Fruit fly (Drosophila melanogaster): ENCODE measurements around the gene CG34282.

Gene CG34282

DNA sequence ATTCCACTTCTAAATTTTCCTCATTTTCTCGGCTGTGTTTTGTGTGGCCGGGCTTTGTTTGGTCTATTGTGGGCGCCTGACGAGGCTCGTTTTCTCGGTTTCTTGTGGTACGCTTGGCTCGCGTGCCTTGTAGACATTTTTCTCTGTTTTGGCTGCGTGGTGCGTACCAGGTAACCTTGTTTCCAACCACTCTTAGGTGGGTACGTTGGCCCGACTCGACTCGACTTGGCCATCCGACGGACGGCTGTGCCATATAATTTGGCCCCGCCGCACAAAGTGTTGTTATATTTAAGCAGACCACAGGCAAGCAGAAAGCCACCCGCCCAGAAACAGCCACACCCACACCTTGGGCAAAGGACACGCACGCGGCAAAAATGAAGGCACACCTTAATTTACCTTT lies 8.5 kb downstream of the CG34282 start:
- TF ChIP-seq Gug (GFP tag; IDR thresholded peaks at IDR 0.05) (no peak), fd85E (GFP tag; optimal IDR thresholded peaks at IDR 0.05) (no peak), CG11294 (GFP tag; IDR thresholded peaks at IDR 0.05) (no peak)

DNA sequence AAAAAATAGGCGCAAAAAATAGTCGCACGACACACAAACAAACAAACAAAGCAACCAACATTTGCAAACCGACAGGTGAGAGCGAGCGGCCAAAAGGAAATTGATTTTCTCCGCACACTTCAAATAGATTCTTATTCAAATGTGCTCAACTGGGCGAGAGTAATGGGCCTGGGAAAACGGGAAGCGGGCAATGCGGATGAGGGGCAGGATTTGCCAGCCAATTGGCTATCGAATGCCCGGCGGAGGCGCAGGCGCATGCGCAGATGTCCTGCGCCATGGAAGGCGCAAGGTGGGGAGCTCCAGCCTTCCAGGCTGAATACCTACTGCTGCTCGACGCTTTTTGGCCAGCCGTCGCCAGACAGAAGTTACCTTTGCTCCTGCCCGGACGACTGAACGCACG lies 10.1 kb downstream of the CG34282 start, which contains the start of the genes ChAT and VAChT:
TSS of gene ChAT (plus strand) at position 352 of the 400 bp plus-strand sequence.
TSS of gene VAChT (plus strand) at position 352 of the 400 bp plus-strand sequence.
- TF ChIP-seq Met (GFP tag; optimal IDR thresholded peaks at IDR 0.05) (no peak), net (GFP tag; optimal IDR thresholded peaks at IDR 0.05) (no peak), Sox14 (GFP tag; optimal IDR thresholded peaks at IDR 0.05) (no peak), fd85E (GFP tag; optimal IDR thresholded peaks at IDR 0.05) (no peak), CG8319 (GFP tag; optimal IDR thresholded peaks at IDR 0.05) (no peak), Smox (GFP tag; optimal IDR thresholded peaks at IDR 0.05) (no peak), Gug (GFP tag; IDR thresholded peaks at IDR 0.05) (no peak), Hr38 (GFP tag; optimal IDR thresholded peaks at IDR 0.05) (no peak), CG10631 (GFP tag; optimal IDR thresholded peaks at IDR 0.05) (no peak), dsx (GFP tag; optimal IDR thresholded peaks at IDR 0.05; ENCODE audit: poor library complexity, severe bottlenecking) (no peak), Ets21C (GFP tag; optimal IDR thresholded peaks at IDR 0.05) (no peak)

DNA sequence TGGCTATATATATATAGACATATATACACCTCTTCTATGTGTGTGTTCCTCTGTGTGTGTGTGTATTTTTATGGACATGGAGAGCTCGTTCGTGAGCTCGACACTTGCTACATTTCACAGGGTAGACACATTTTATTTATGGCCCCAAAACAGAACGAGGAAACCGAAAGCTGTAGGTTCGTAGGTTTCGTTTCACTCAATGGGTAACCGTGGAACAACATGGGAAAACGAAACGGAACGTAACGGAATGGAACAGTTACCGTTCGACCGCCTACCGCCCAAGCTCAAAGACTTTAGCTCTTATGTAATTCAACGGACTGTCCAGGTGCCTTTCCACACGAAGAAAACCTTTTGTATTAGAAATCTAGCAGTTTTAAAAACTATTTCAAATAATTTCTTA lies 11.2 kb downstream of the CG34282 start:
- TF ChIP-seq CG34406 (GFP tag; optimal IDR thresholded peaks at IDR 0.05) (no peak), CG8319 (GFP tag; optimal IDR thresholded peaks at IDR 0.05) (no peak), Eip78C (GFP tag) (no peak), Hr38 (GFP tag; optimal IDR thresholded peaks at IDR 0.05) (no peak), Sox102F (GFP tag; optimal IDR thresholded peaks at IDR 0.05) (no peak), CG6163 (GFP tag; IDR thresholded peaks at IDR 0.05) (no peak), Hr39 (GFP tag; optimal IDR thresholded peaks at IDR 0.05) (no peak), CG6276 (GFP tag; optimal IDR thresholded peaks at IDR 0.05) (no peak), CG11902 (GFP tag; optimal IDR thresholded peaks at IDR 0.05) (no peak), CG11762 (GFP tag; optimal IDR thresholded peaks at IDR 0.05; ENCODE audit: insufficient read depth) (no peak), Blimp-1 (GFP tag; optimal IDR thresholded peaks at IDR 0.05) (no peak), fd85E (GFP tag; optimal IDR thresholded peaks at IDR 0.05) (no peak), pdm3 (GFP tag; optimal IDR thresholded peaks at IDR 0.05) (no peak), Eip93F (GFP tag; optimal IDR thresholded peaks at IDR 0.05) (no peak), lz (GFP tag; optimal IDR thresholded peaks at IDR 0.05) (no peak), CG15336 (GFP tag; IDR thresholded peaks at IDR 0.05) (no peak), CG10669 (GFP tag; optimal IDR thresholded peaks at IDR 0.05) (no peak), CG10631 (GFP tag; optimal IDR thresholded peaks at IDR 0.05) (no peak)

DNA sequence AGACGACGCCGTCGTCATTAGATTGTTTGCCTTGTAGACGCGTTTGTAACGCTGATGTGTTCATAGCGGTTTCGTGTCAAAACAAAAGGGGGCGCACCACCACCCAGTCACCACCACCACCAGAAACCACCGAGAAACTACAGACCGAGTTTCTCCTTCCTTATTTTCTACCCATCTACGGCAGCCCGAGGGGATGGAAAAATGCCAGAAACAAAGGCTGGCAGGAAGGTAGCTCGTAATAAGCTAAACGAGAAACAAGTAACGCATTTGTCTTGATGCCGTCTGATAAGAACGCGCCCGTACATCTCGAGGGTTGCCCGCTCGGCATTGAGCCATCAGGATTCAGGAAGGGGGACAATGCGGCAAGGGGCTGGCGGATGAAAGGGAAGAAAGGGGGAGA lies 12.4 kb downstream of the CG34282 start:
- TF ChIP-seq ss (GFP tag; optimal IDR thresholded peaks at IDR 0.05): no peak
- TF ChIP-seq esn (GFP tag; optimal IDR thresholded peaks at IDR 0.05): no peak
- TF ChIP-seq CG6276 (GFP tag; optimal IDR thresholded peaks at IDR 0.05): no peak
- TF ChIP-seq Hr38 (GFP tag; optimal IDR thresholded peaks at IDR 0.05): no peak
- TF ChIP-seq Sox15 (GFP tag; optimal IDR thresholded peaks at IDR 0.05): no peak
- TF ChIP-seq Blimp-1 (GFP tag; optimal IDR thresholded peaks at IDR 0.05): no peak
- TF ChIP-seq Ets21C (GFP tag; optimal IDR thresholded peaks at IDR 0.05): no peak
- no peak for TF ChIP-seq CG34406 (GFP tag; optimal IDR thresholded peaks at IDR 0.05)
- no peak for TF ChIP-seq Sox14 (GFP tag; optimal IDR thresholded peaks at IDR 0.05)
- TF ChIP-seq CG7368 (GFP tag; optimal IDR thresholded peaks at IDR 0.05): no peak
- TF ChIP-seq Gug (GFP tag; IDR thresholded peaks at IDR 0.05): no peak
- no peak for TF ChIP-seq achi (GFP tag; optimal IDR thresholded peaks at IDR 0.05)
- TF ChIP-seq topi (GFP tag; optimal IDR thresholded peaks at IDR 0.05): no peak
- TF ChIP-seq CG11762 (GFP tag; optimal IDR thresholded peaks at IDR 0.05; ENCODE audit: insufficient read depth): no peak
- no peak for TF ChIP-seq CG10631 (GFP tag; optimal IDR thresholded peaks at IDR 0.05)
- no peak for TF ChIP-seq fd59A (GFP tag; optimal IDR thresholded peaks at IDR 0.05)
- TF ChIP-seq dsx (GFP tag; optimal IDR thresholded peaks at IDR 0.05; ENCODE audit: poor library complexity, severe bottlenecking): no peak
- no peak for TF ChIP-seq CG6808 (GFP tag; optimal IDR thresholded peaks at IDR 0.05)
- TF ChIP-seq CG9139 (GFP tag; optimal IDR thresholded peaks at IDR 0.05): no peak

Measured in whole organism, prepupa.